Worm (Caenorhabditis elegans): ENCODE data around the gene pqn-96.

Gene pqn-96

DNA sequence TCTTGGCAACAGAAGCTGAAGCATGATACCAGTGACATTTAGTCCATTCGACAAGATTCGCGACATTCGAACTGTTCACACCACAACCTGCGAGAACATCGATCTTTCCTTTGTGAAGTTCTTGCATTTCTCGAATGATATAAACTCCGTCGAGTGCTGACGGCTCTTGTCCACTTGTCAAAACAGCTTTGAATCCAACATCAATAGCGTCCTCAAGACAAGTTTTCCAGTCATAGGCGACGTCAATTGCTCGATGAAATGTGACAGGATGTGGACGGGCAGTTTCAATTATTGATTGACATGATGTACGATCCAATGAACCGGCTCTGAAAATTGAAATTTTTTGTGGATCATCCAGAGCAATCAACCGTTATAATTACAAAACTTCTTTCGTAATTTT is 36.6 kb downstream of the pqn-96 start:
- no peak for TF ChIP-seq mdl-1 (tag; optimal IDR thresholded peaks at IDR 0.05)
- TF ChIP-seq tbx-2 (tag; optimal IDR thresholded peaks at IDR 0.05), result no peak
- no peak for TF ChIP-seq lin-39 (tag; optimal IDR thresholded peaks at IDR 0.05)
- no peak for TF ChIP-seq ceh-9 (tag; optimal IDR thresholded peaks at IDR 0.05)
- no peak for TF ChIP-seq nhr-237 (tag; optimal IDR thresholded peaks at IDR 0.05)
- TF ChIP-seq ceh-82 (tag; optimal IDR thresholded peaks at IDR 0.05), result no peak

- TF ChIP-seq lin-15B (tag; optimal IDR thresholded peaks at IDR 0.05), result no peak
- no peak for TF ChIP-seq ceh-16 (tag; optimal IDR thresholded peaks at IDR 0.05)
- peak; percentile 7 for TF ChIP-seq pqm-1 (tag; optimal IDR thresholded peaks at IDR 0.05)
- TF ChIP-seq ztf-11 (tag; optimal IDR thresholded peaks at IDR 0.05), result no peak
- TF ChIP-seq pha-4 (tag; optimal IDR thresholded peaks at IDR 0.05), result peak; percentile 18
- TF ChIP-seq mdl-1 (tag; optimal IDR thresholded peaks at IDR 0.05), result no peak
- peak; percentile 40 for TF ChIP-seq elt-2 (tag; optimal IDR thresholded peaks at IDR 0.05)
Observed at ce11 chrIII:8401887-8402286, 37.3 kb downstream of the pqn-96 start, which contains the start of gene lap-1. Gene lap-1 (minus strand): TSS chrIII:8401928.

DNA sequence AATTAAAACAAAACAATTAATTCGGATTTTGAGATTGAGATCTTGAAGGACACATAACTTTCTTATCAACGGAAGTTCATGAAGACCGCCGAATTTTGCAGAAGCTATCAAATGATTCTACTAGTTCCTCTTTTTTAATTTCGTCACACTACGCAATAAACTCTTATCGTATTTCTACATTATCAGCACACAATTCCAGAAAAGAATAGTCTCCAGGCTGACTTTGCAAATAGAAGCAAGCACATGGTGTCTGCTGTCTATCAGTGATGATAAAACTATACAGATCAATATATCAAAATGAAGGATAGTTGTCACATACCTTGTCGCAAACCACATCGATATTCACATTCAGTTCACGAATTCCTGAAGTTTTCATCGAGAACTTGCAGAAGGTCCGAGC is 38.7 kb downstream of the pqn-96 start:
- TF ChIP-seq elt-2 (tag; optimal IDR thresholded peaks at IDR 0.05) (peak; percentile 95), eor-1 (tag; optimal IDR thresholded peaks at IDR 0.05) (no peak), nhr-28 (tag; optimal IDR thresholded peaks at IDR 0.05) (no peak), lin-39 (tag; optimal IDR thresholded peaks at IDR 0.05) (no peak), ztf-11 (tag; optimal IDR thresholded peaks at IDR 0.05) (no peak), snpc-4 (tag; optimal IDR thresholded peaks at IDR 0.05) (no peak), daf-12 (tag; optimal IDR thresholded peaks at IDR 0.05) (no peak), unc-62 (GFP tag; optimal IDR thresholded peaks at IDR 0.05) (no peak), pha-4 (tag; optimal IDR thresholded peaks at IDR 0.05) (peak; percentile 53), elt-3 (tag; optimal IDR thresholded peaks at IDR 0.05) (no peak), nhr-67 (tag; optimal IDR thresholded peaks at IDR 0.05) (no peak), jun-1 (tag; optimal IDR thresholded peaks at IDR 0.05) (peak; percentile 60), pqm-1 (tag; optimal IDR thresholded peaks at IDR 0.05) (peak; percentile 94), sea-2 (GFP tag; optimal IDR thresholded peaks at IDR 0.05) (no peak), hmg-11 (tag; optimal IDR thresholded peaks at IDR 0.05) (no peak), ceh-82 (tag; optimal IDR thresholded peaks at IDR 0.05) (no peak), egl-5 (tag; optimal IDR thresholded peaks at IDR 0.05) (no peak), nhr-237 (tag; optimal IDR thresholded peaks at IDR 0.05) (no peak), lin-15B (tag; optimal IDR thresholded peaks at IDR 0.05) (no peak), fkh-2 (tag; optimal IDR thresholded peaks at IDR 0.05) (no peak), zag-1 (tag; optimal IDR thresholded peaks at IDR 0.05) (no peak), elt-1 (tag; optimal IDR thresholded peaks at IDR 0.05) (no peak), nhr-11 (tag; optimal IDR thresholded peaks at IDR 0.05) (no peak), egl-27 (tag; optimal IDR thresholded peaks at IDR 0.05) (no peak), ama-1 (optimal IDR thresholded peaks at IDR 0.05) (no peak), skn-1 (tag; optimal IDR thresholded peaks at IDR 0.05) (peak; percentile 13), ceh-9 (tag; optimal IDR thresholded peaks at IDR 0.05) (no peak), fos-1 (tag; optimal IDR thresholded peaks at IDR 0.05) (no peak), nhr-77 (tag; optimal IDR thresholded peaks at IDR 0.05) (no peak), ztf-4 (tag; optimal IDR thresholded peaks at IDR 0.05) (no peak), R02D3.7 (tag; optimal IDR thresholded peaks at IDR 0.05) (no peak), nfya-1 (tag; optimal IDR thresholded peaks at IDR 0.05; ENCODE audit: insufficient read depth) (peak; percentile 5)

DNA sequence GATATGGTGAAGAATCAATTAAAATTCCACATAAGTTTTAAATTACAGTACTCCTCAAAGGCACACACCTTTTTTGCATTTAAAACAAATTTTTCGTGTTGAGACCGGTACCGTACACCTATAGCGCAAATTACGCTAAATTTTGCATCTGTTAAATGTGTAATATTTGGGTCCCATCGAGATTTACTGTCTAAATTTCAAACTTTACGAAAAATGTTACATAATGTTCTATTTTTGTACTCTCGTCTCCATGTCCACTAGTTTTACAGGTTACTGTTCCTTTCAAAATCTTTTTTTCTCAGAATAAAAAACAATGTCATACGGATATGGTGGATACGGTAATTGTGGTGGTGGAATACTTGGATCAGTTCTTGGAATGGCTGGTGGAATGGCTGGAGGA is 40.8 kb downstream of the pqn-96 start, which contains the start of gene ZK353.2:
ZK353.2 (plus strand) TSS at position 301 of the 400 bp plus-strand sequence.
- TF ChIP-seq unc-62 (GFP tag; optimal IDR thresholded peaks at IDR 0.05) (no peak), hmg-11 (tag; optimal IDR thresholded peaks at IDR 0.05) (no peak), lin-15B (tag; optimal IDR thresholded peaks at IDR 0.05) (no peak), ama-1 (optimal IDR thresholded peaks at IDR 0.05) (no peak), sea-2 (GFP tag; optimal IDR thresholded peaks at IDR 0.05) (no peak), jun-1 (tag; optimal IDR thresholded peaks at IDR 0.05) (no peak), ZK546.5 (tag; optimal IDR thresholded peaks at IDR 0.05) (no peak), egl-5 (tag; optimal IDR thresholded peaks at IDR 0.05) (no peak)

ce11 chrIII:8395685-8396084 is 43.5 kb downstream of the pqn-96 start, which contains the start of gene ZK353.3:
Gene ZK353.3 (plus strand): TSS chrIII:8395985.
- no peak for TF ChIP-seq aly-2 (tag; optimal IDR thresholded peaks at IDR 0.05)
- TF ChIP-seq fkh-2 (tag; optimal IDR thresholded peaks at IDR 0.05), result no peak
- TF ChIP-seq pqm-1 (tag; optimal IDR thresholded peaks at IDR 0.05), result no peak
- TF ChIP-seq skn-1 (tag; optimal IDR thresholded peaks at IDR 0.05), result no peak
- TF ChIP-seq nhr-43 (tag; optimal IDR thresholded peaks at IDR 0.05; ENCODE audit: poor library complexity, severe bottlenecking), result no peak
- no peak for TF ChIP-seq nhr-28 (tag; optimal IDR thresholded peaks at IDR 0.05)
- no peak for TF ChIP-seq nhr-237 (tag; optimal IDR thresholded peaks at IDR 0.05)
- TF ChIP-seq elt-2 (tag; optimal IDR thresholded peaks at IDR 0.05), result no peak
- no peak for TF ChIP-seq nhr-11 (tag; optimal IDR thresholded peaks at IDR 0.05)
- TF ChIP-seq egl-27 (tag; optimal IDR thresholded peaks at IDR 0.05), result no peak
- no peak for TF ChIP-seq nhr-67 (tag; optimal IDR thresholded peaks at IDR 0.05)
- no peak for TF ChIP-seq lin-39 (tag; optimal IDR thresholded peaks at IDR 0.05)
